Worm (Caenorhabditis elegans) whole organism, late embryonic: ENCODE measurements around the gene gad-2.

Source experiments
- ama-1 ChIP-seq: fragments of 150-350 bp; optimal IDR thresholded peaks from 2 replicates; lab custom pipeline; 2014
- hlh-6 ChIP-seq: sonication (generic microtip); optimal IDR thresholded peaks from 2 replicates; lab custom pipeline; 2016; ENCODE audit warnings: missing genotype, missing genetic modification characterization, missing compliant biosample characterization
- pros-1 ChIP-seq: fragments of 150-350 bp; optimal IDR thresholded peaks from 2 replicates; lab custom pipeline; 2014; ENCODE audit warnings: missing biosample characterization, missing genetic modification reagents, missing genetic modification characterization
- ref-2 ChIP-seq: sonication (generic microtip); optimal IDR thresholded peaks from 2 replicates; lab custom pipeline; 2016; ENCODE audit warnings: missing genetic modification characterization, missing compliant biosample characterization
- unc-86 ChIP-seq: sonication (generic microtip); optimal IDR thresholded peaks from 2 replicates; lab custom pipeline; 2016; ENCODE audit warnings: missing genetic modification characterization, missing compliant biosample characterization

ce11 chrX:7343747-7344146 lies 49.5 kb upstream of the gad-2 start, which contains the start of gene C07D8.5:
- no peak for TF ChIP-seq pros-1 (tag; lab: Kevin White, UChicago)
- TF ChIP-seq ama-1: no peak
- TF ChIP-seq hlh-6 (tag; lab: Kevin White, UChicago): no peak
- no peak for TF ChIP-seq unc-86 (tag; lab: Kevin White, UChicago)
- TF ChIP-seq ref-2 (tag; lab: Kevin White, UChicago): no peak
